Worm (Caenorhabditis elegans) whole organism, L4 larva: ENCODE data around the gene Y25C1A.14.

Source experiments
- R02D3.7 ChIP-seq: fragments of 150-350 bp; sonication (generic microtip); optimal IDR thresholded peaks from 3 replicates; lab custom pipeline; 2014; ENCODE audit warnings: missing biosample characterization, missing genetic modification characterization
- ama-1 ChIP-seq: fragments of 150-350 bp; optimal IDR thresholded peaks from 2 replicates; lab custom pipeline; 2014; ENCODE audit warnings: inconsistent platforms, mixed read lengths
- lin-13 ChIP-seq: fragments of 150-350 bp; optimal IDR thresholded peaks from 2 replicates; lab custom pipeline; 2014; ENCODE audit warnings: missing biosample characterization, missing genetic modification reagents, missing genetic modification characterization
- nhr-102 ChIP-seq: sonication (generic microtip); optimal IDR thresholded peaks from 2 replicates; lab custom pipeline; 2016; ENCODE audit warnings: mild to moderate bottlenecking, missing genetic modification characterization, moderate library complexity, missing compliant biosample characterization
- nhr-237 ChIP-seq: sonication (generic microtip); optimal IDR thresholded peaks from 2 replicates; lab custom pipeline; 2017; ENCODE audit warnings: missing biosample characterization, missing genetic modification characterization
- pha-4 ChIP-seq, 2 experiments: fragments of 150-350 bp in 1 of 2; fragments of 200-800 bp in 1 of 2; sonication (Bioruptor generic) in 1 of 2; IDR thresholded peaks in 1 of 2; optimal IDR thresholded peaks in 1 of 2; 2 replicates each; pipeline versions ENCODE4 v1.3.6 to Lab custom; 2014 to 2022; ENCODE audit warnings: missing genetic modification characterization in 2 of 2, missing genetic modification reagents in 2 of 2, missing biosample characterization in 1 of 2, missing compliant biosample characterization in 1 of 2
- skn-1 ChIP-seq: fragments of 150-350 bp; optimal IDR thresholded peaks from 2 replicates; lab custom pipeline; 2014; ENCODE audit warnings: missing biosample characterization, missing genetic modification characterization
- spr-1 ChIP-seq: sonication (generic microtip); optimal IDR thresholded peaks from 2 replicates; lab custom pipeline; 2016; ENCODE audit warnings: mild to moderate bottlenecking, missing genetic modification characterization, missing compliant biosample characterization

ce11 chrII:3048378-3048777 lies 48.4 kb downstream of the Y25C1A.14 start, which contains the start of gene sri-28:
- TF ChIP-seq nhr-102 (tag; lab: Kevin White, UChicago) (no peak), spr-1 (tag; lab: Kevin White, UChicago) (no peak), skn-1 (no peak), pha-4 (GFP tag; IDR thresholded peaks at IDR 0.05; lab: Robert Waterston, UW) (no peak), pha-4 (tag; optimal IDR thresholded peaks at IDR 0.05; lab: Kevin White, UChicago) (no peak), lin-13 (no peak), ama-1 (lab: Kevin White, UChicago) (no peak), nhr-237 (tag; lab: Kevin White, UChicago) (no peak), R02D3.7 (tag; lab: Kevin White, UChicago) (no peak)
